Worm (Caenorhabditis elegans) whole organism, L3 larva: ENCODE measurements around the gene F40F11.3.

Source experiments
- R02D3.7 ChIP-seq: fragments of 150-350 bp; optimal IDR thresholded peaks from 2 replicates; lab custom pipeline; 2014; ENCODE audit warnings: missing biosample characterization, missing genetic modification characterization
- ZK546.5 ChIP-seq: sonication (generic microtip); optimal IDR thresholded peaks from 2 replicates; lab custom pipeline; 2017; ENCODE audit warnings: missing biosample characterization, missing genetic modification characterization
- aly-2 ChIP-seq: fragments of 150-350 bp; optimal IDR thresholded peaks from 2 replicates; lab custom pipeline; 2014; ENCODE audit warnings: missing biosample characterization, missing genetic modification characterization
- ama-1 ChIP-seq: fragments of 150-350 bp; optimal IDR thresholded peaks from 2 replicates; lab custom pipeline; 2018
- ceh-16 ChIP-seq: sonication (generic microtip); optimal IDR thresholded peaks from 2 replicates; lab custom pipeline; 2017; ENCODE audit warnings: missing biosample characterization, missing genetic modification characterization
- ceh-28 ChIP-seq: fragments of 150-350 bp; optimal IDR thresholded peaks from 2 replicates; lab custom pipeline; 2014; ENCODE audit warnings: missing biosample characterization, missing genetic modification reagents, missing genetic modification characterization
- ceh-9 ChIP-seq: sonication (generic microtip); optimal IDR thresholded peaks from 2 replicates; lab custom pipeline; 2018; ENCODE audit warnings: missing biosample characterization, missing genetic modification characterization
- egl-27 ChIP-seq: sonication (generic microtip); optimal IDR thresholded peaks from 4 replicates; lab custom pipeline; 2017; ENCODE audit warnings: missing biosample characterization, missing genetic modification reagents, missing genetic modification characterization
- egl-5 ChIP-seq: fragments of 150-350 bp; optimal IDR thresholded peaks from 2 replicates; lab custom pipeline; 2017; ENCODE audit warnings: missing biosample characterization, missing genetic modification reagents, missing genetic modification characterization, inconsistent platforms
- elt-1 ChIP-seq: fragments of 150-350 bp; optimal IDR thresholded peaks from 2 replicates; lab custom pipeline; 2014; ENCODE audit warnings: missing biosample characterization, missing genetic modification characterization
- elt-2 ChIP-seq: sonication (generic microtip); optimal IDR thresholded peaks from 2 replicates; lab custom pipeline; 2016; ENCODE audit warnings: missing genetic modification reagents, mild to moderate bottlenecking, missing genetic modification characterization, missing compliant biosample characterization
- elt-3 ChIP-seq, 3 experiments: fragments of 150-350 bp in 1 of 3; sonication (generic microtip) in 2 of 3; optimal IDR thresholded peaks; 2 replicates in 2 of 3; 4 replicates in 1 of 3; lab custom pipeline; 2014 to 2017; ENCODE audit warnings: missing biosample characterization in 3 of 3, missing genetic modification characterization in 3 of 3
- eor-1 ChIP-seq, 2 experiments: fragments of 150-350 bp; optimal IDR thresholded peaks; 2 replicates each; lab custom pipeline; 2014 to 2018; ENCODE audit warnings: missing biosample characterization in 2 of 2, missing genetic modification characterization in 2 of 2
- fkh-10 ChIP-seq: sonication (generic microtip); optimal IDR thresholded peaks from 2 replicates; lab custom pipeline; 2017; ENCODE audit warnings: missing biosample characterization, missing genetic modification reagents, missing genetic modification characterization
- fos-1 ChIP-seq: fragments of 150-350 bp; optimal IDR thresholded peaks from 2 replicates; lab custom pipeline; 2014; ENCODE audit warnings: missing biosample characterization, missing genetic modification characterization
- hmg-11 ChIP-seq: sonication (generic microtip); optimal IDR thresholded peaks from 2 replicates; lab custom pipeline; 2016; ENCODE audit warnings: missing genetic modification characterization, missing compliant biosample characterization
- jun-1 ChIP-seq: fragments of 150-350 bp; optimal IDR thresholded peaks from 2 replicates; lab custom pipeline; 2014; ENCODE audit warnings: missing biosample characterization, missing genetic modification reagents, missing genetic modification characterization
- lin-15B ChIP-seq: fragments of 150-350 bp; optimal IDR thresholded peaks from 2 replicates; lab custom pipeline; 2014; ENCODE audit warnings: missing biosample characterization, missing genetic modification characterization
- lin-39 ChIP-seq: fragments of 150-350 bp; optimal IDR thresholded peaks from 2 replicates; lab custom pipeline; 2018; ENCODE audit warnings: missing biosample characterization, missing genetic modification reagents, missing genetic modification characterization
- lsy-12 ChIP-seq: sonication (generic microtip); optimal IDR thresholded peaks from 2 replicates; lab custom pipeline; 2016; ENCODE audit warnings: mild to moderate bottlenecking, missing genetic modification characterization, missing compliant biosample characterization
- mdl-1 ChIP-seq: fragments of 150-350 bp; optimal IDR thresholded peaks from 2 replicates; lab custom pipeline; 2014; ENCODE audit warnings: missing biosample characterization, missing genetic modification characterization
- mml-1 ChIP-seq: fragments of 150-350 bp; sonication (generic microtip); optimal IDR thresholded peaks from 3 replicates; lab custom pipeline; 2014; ENCODE audit warnings: missing biosample characterization, missing genetic modification characterization
- nfya-1 ChIP-seq: sonication (generic microtip); optimal IDR thresholded peaks from 2 replicates; lab custom pipeline; 2017; ENCODE audit warnings: missing genetic modification characterization, mild to moderate bottlenecking, missing compliant biosample characterization, antibody characterized with exemption, moderate library complexity; ENCODE audit not compliant: insufficient read depth
- nhr-11 ChIP-seq: fragments of 150-350 bp; optimal IDR thresholded peaks from 2 replicates; lab custom pipeline; 2014; ENCODE audit warnings: missing biosample characterization, missing genetic modification characterization
- nhr-12 ChIP-seq: fragments of 150-350 bp; optimal IDR thresholded peaks from 2 replicates; lab custom pipeline; 2014; ENCODE audit warnings: missing biosample characterization, missing genetic modification characterization
- nhr-23 ChIP-seq: fragments of 150-350 bp; optimal IDR thresholded peaks from 2 replicates; lab custom pipeline; 2014; ENCODE audit warnings: missing biosample characterization, missing genetic modification reagents, missing genetic modification characterization
- nhr-25 ChIP-seq: sonication (generic microtip); optimal IDR thresholded peaks from 2 replicates; lab custom pipeline; 2017; ENCODE audit warnings: missing biosample characterization, missing genetic modification characterization
- nhr-28 ChIP-seq: fragments of 150-350 bp; optimal IDR thresholded peaks from 2 replicates; lab custom pipeline; 2014; ENCODE audit warnings: missing biosample characterization, missing genetic modification characterization
- nhr-43 ChIP-seq: sonication (generic microtip); optimal IDR thresholded peaks from 2 replicates; lab custom pipeline; 2016; ENCODE audit warnings: mild to moderate bottlenecking, missing genetic modification characterization, missing compliant biosample characterization; ENCODE audit not compliant: poor library complexity, severe bottlenecking
- nhr-76 ChIP-seq: fragments of 150-350 bp; sonication (generic microtip); optimal IDR thresholded peaks from 5 replicates; lab custom pipeline; 2014; ENCODE audit warnings: missing biosample characterization, missing genetic modification characterization
- nhr-77 ChIP-seq: fragments of 150-350 bp; optimal IDR thresholded peaks from 2 replicates; lab custom pipeline; 2014; ENCODE audit warnings: missing biosample characterization, missing genetic modification characterization
- pha-4 ChIP-seq: fragments of 150-350 bp; optimal IDR thresholded peaks from 2 replicates; lab custom pipeline; 2014; ENCODE audit warnings: missing biosample characterization, missing genetic modification reagents, missing genetic modification characterization
- pqm-1 ChIP-seq: fragments of 150-350 bp; optimal IDR thresholded peaks from 2 replicates; lab custom pipeline; 2017; ENCODE audit warnings: missing biosample characterization, missing genetic modification characterization, inconsistent platforms
- skn-1 ChIP-seq: fragments of 150-350 bp; optimal IDR thresholded peaks from 2 replicates; lab custom pipeline; 2014; ENCODE audit warnings: missing biosample characterization, missing genetic modification characterization
- snpc-4 ChIP-seq: fragments of 150-350 bp; optimal IDR thresholded peaks from 2 replicates; lab custom pipeline; 2014; ENCODE audit warnings: missing biosample characterization, missing genetic modification characterization
- tbx-2 ChIP-seq: sonication (generic microtip); optimal IDR thresholded peaks from 2 replicates; lab custom pipeline; 2016; ENCODE audit warnings: mild to moderate bottlenecking, missing genetic modification characterization, missing compliant biosample characterization
- unc-39 ChIP-seq: sonication (generic microtip); optimal IDR thresholded peaks from 4 replicates; lab custom pipeline; 2017; ENCODE audit warnings: missing biosample characterization, missing genetic modification characterization
- unc-62 ChIP-seq: fragments of 150-350 bp; sonication (generic microtip); optimal IDR thresholded peaks from 4 replicates; lab custom pipeline; 2014; ENCODE audit warnings: missing biosample characterization, missing genetic modification reagents, missing genetic modification characterization
- zag-1 ChIP-seq: fragments of 150-350 bp; optimal IDR thresholded peaks from 2 replicates; lab custom pipeline; 2014; ENCODE audit warnings: missing biosample characterization, missing genetic modification characterization
- ztf-11 ChIP-seq: fragments of 150-350 bp; optimal IDR thresholded peaks from 2 replicates; lab custom pipeline; 2014; ENCODE audit warnings: missing biosample characterization, missing genetic modification characterization
- ztf-4 ChIP-seq: fragments of 150-350 bp; optimal IDR thresholded peaks from 2 replicates; lab custom pipeline; 2014; ENCODE audit warnings: missing biosample characterization, missing genetic modification characterization

F40F11.3 gene

ce11 chrIV:11593415-11594190, at the start of gene F40F11.3:
F40F11.3 (minus strand) TSS chrIV:11594003.
- TF ChIP-seq fkh-10, result peak; percentile 77
- peak; percentile 90 for TF ChIP-seq lsy-12 (tag; lab: Kevin White, UChicago)
- no peak for TF ChIP-seq ceh-9 (tag; lab: Kevin White, UChicago)
- TF ChIP-seq egl-27 (tag; lab: Kevin White, UChicago), result peak; percentile 45
- TF ChIP-seq eor-1 (tag; optimal IDR thresholded peaks at IDR 0.05; lab: Kevin White, UChicago), result no peak
- no peak for TF ChIP-seq ceh-16 (tag; lab: Kevin White, UChicago)
- peak; percentile 91 for TF ChIP-seq skn-1
- TF ChIP-seq nhr-77, result no peak
- TF ChIP-seq pha-4 (tag; lab: Kevin White, UChicago), result peak; percentile 82
- peak; percentile 69 for TF ChIP-seq elt-2 (tag; lab: Kevin White, UChicago)
- peak; percentile 77 for TF ChIP-seq snpc-4 (tag; lab: Kevin White, UChicago)
- peak; percentile 72 for TF ChIP-seq R02D3.7 (tag; lab: Kevin White, UChicago)
- peak; percentile 26 for TF ChIP-seq fos-1
- peak; percentile 46 for TF ChIP-seq mdl-1 (tag; lab: Kevin White, UChicago)
- TF ChIP-seq lin-39 (tag; lab: Kevin White, UChicago), result peak; percentile 61
- TF ChIP-seq hmg-11 (tag; lab: Kevin White, UChicago), result peak; percentile 96
- TF ChIP-seq lin-15B (tag; lab: Kevin White, UChicago), result peak; percentile 83
- no peak for TF ChIP-seq zag-1
- peak; percentile 78 for TF ChIP-seq nhr-11
- TF ChIP-seq ztf-4 (tag; lab: Kevin White, UChicago), result peak; percentile 4
- TF ChIP-seq tbx-2, result peak; percentile 69
- TF ChIP-seq nhr-23 (tag; lab: Kevin White, UChicago), result peak; percentile 60
- TF ChIP-seq mml-1 (tag; lab: Kevin White, UChicago), result no peak
- peak; percentile 72 for TF ChIP-seq ceh-28 (tag; lab: Kevin White, UChicago)
- peak; percentile 88 for TF ChIP-seq nhr-43 (tag; lab: Kevin White, UChicago)
- TF ChIP-seq nfya-1, result peak; percentile 91
- TF ChIP-seq aly-2 (tag; lab: Kevin White, UChicago), result peak; percentile 7
- TF ChIP-seq elt-1 (tag; lab: Kevin White, UChicago), result peak; percentile 34
- TF ChIP-seq unc-62 (GFP tag; lab: Kevin White, UChicago), result peak; percentile 46
- peak; percentile 84 for TF ChIP-seq egl-5 (tag; lab: Kevin White, UChicago)
- peak; percentile 74 for TF ChIP-seq jun-1
- peak; percentile 64 for TF ChIP-seq pqm-1
- TF ChIP-seq ama-1 (lab: Kevin White, UChicago), result peak; percentile 81
- no peak for TF ChIP-seq ZK546.5 (tag; lab: Kevin White, UChicago)
- TF ChIP-seq nhr-25 (tag; lab: Kevin White, UChicago), result peak; percentile 97
- TF ChIP-seq nhr-12 (tag; lab: Kevin White, UChicago), result no peak
- TF ChIP-seq unc-39 (tag; lab: Kevin White, UChicago), result no peak
- TF ChIP-seq, all 47 proteins: peak for 28

- TF ChIP-seq ztf-11 (tag; lab: Kevin White, UChicago) (no peak), mdl-1 (tag; lab: Kevin White, UChicago) (no peak), ceh-16 (tag; lab: Kevin White, UChicago) (no peak), pha-4 (tag; lab: Kevin White, UChicago) (no peak), snpc-4 (tag; lab: Kevin White, UChicago) (no peak), tbx-2 (no peak), ceh-9 (tag; lab: Kevin White, UChicago) (no peak), fkh-10 (no peak), lsy-12 (tag; lab: Kevin White, UChicago) (no peak), elt-3 (tag; optimal IDR thresholded peaks at IDR 0.05; lab: Kevin White, UChicago) (no peak), nhr-76 (no peak), nhr-28 (no peak), ztf-4 (tag; lab: Kevin White, UChicago) (no peak)
Observed at ce11 chrIV:11641802-11642201, 48.0 kb upstream of the F40F11.3 start, which contains the start of gene ZK809.1. ZK809.1 (plus strand) TSS chrIV:11642102.
